Worm (Caenorhabditis elegans): ENCODE measurements around the gene sma-9.

Gene sma-9

ce11 chrX:10769232-10769738 is at the start of gene sma-9:
Gene sma-9, plus strand, starts transcription at chrX:10769282.
- TF ChIP-seq mcd-1 (GFP tag; IDR thresholded peaks at IDR 0.05) = no peak
- TF ChIP-seq F57C9.4 (tag; optimal IDR thresholded peaks at IDR 0.05) = no peak
- TF ChIP-seq nfya-2 (GFP tag; IDR thresholded peaks at IDR 0.05) = no peak
- TF ChIP-seq F39B2.1 (GFP tag; IDR thresholded peaks at IDR 0.05) = no peak
- no peak for TF ChIP-seq ztf-22 (GFP tag; optimal IDR thresholded peaks at IDR 0.05)
- no peak for TF ChIP-seq Y56A3A.18 (GFP tag; IDR thresholded peaks at IDR 0.05)
- no peak for TF ChIP-seq him-1 (tag; optimal IDR thresholded peaks at IDR 0.05)
- TF ChIP-seq unc-62 (GFP tag; optimal IDR thresholded peaks at IDR 0.05) = no peak
- TF ChIP-seq K11D2.4 (GFP tag; IDR thresholded peaks at IDR 0.05) = no peak
- TF ChIP-seq F33H1.4 (GFP tag; IDR thresholded peaks at IDR 0.05) = no peak
- TF ChIP-seq ccch-3 (GFP tag; optimal IDR thresholded peaks at IDR 0.05) = no peak
- no peak for TF ChIP-seq F55B11.4 (tag; optimal IDR thresholded peaks at IDR 0.05; ENCODE audit: borderline replicate concordance, insufficient read depth)
- TF ChIP-seq F49E8.2 (tag; optimal IDR thresholded peaks at IDR 0.05; ENCODE audit: insufficient read depth) = no peak
- no peak for TF ChIP-seq ceh-91 (GFP tag; IDR thresholded peaks at IDR 0.05)

- TF ChIP-seq atf-7 (tag; optimal IDR thresholded peaks at IDR 0.05) (no peak), ztf-18 (tag; optimal IDR thresholded peaks at IDR 0.05) (no peak), ztf-28 (GFP tag; IDR thresholded peaks at IDR 0.05) (no peak), D2030.7 (GFP tag; IDR thresholded peaks at IDR 0.05) (no peak), dpl-1 (GFP tag; optimal IDR thresholded peaks at IDR 0.05) (no peak)
Observed at ce11 chrX:10721954-10722353, 47.1 kb upstream of the sma-9 start, which contains the start of gene mbr-1. Gene mbr-1, minus strand, starts transcription at chrX:10722054.

ce11 chrX:10727696-10728095 is 41.4 kb upstream of the sma-9 start:
- TF ChIP-seq nfya-2 (GFP tag; IDR thresholded peaks at IDR 0.05) (no peak), C06A6.2 (GFP tag; conservative IDR thresholded peaks at IDR 0.05) (no peak), ekl-4 (GFP tag; IDR thresholded peaks at IDR 0.05) (no peak), him-1 (tag; optimal IDR thresholded peaks at IDR 0.05) (no peak), madf-3 (GFP tag; IDR thresholded peaks at IDR 0.05) (no peak), Y56A3A.18 (GFP tag; IDR thresholded peaks at IDR 0.05) (no peak), nhr-80 (tag; optimal IDR thresholded peaks at IDR 0.05) (no peak), Y79H2A.3 (GFP tag; conservative IDR thresholded peaks at IDR 0.05) (no peak), ceh-79 (tag; optimal IDR thresholded peaks at IDR 0.05) (no peak), zfh-2 (GFP tag; conservative IDR thresholded peaks at IDR 0.05) (no peak), hmg-20 (GFP tag; IDR thresholded peaks at IDR 0.05) (no peak), ets-4 (GFP tag; optimal IDR thresholded peaks at IDR 0.05) (no peak), madf-8 (GFP tag; conservative IDR thresholded peaks at IDR 0.05) (no peak), gei-17 (GFP tag; optimal IDR thresholded peaks at IDR 0.05) (no peak), aptf-2 (GFP tag; conservative IDR thresholded peaks at IDR 0.05) (no peak), lag-1 (GFP tag; IDR thresholded peaks at IDR 0.05) (no peak)

ce11 chrX:10731837-10732236 is 37.2 kb upstream of the sma-9 start:
- TF ChIP-seq T07F8.4 (tag; optimal IDR thresholded peaks at IDR 0.05) (peak; percentile 46), F57A8.1 (GFP tag; optimal IDR thresholded peaks at IDR 0.05) (no peak), nhr-120 (GFP tag; IDR thresholded peaks at IDR 0.05) (no peak), lin-35 (GFP tag; optimal IDR thresholded peaks at IDR 0.05) (no peak), lsy-27 (tag; optimal IDR thresholded peaks at IDR 0.05; ENCODE audit: borderline replicate concordance, insufficient read depth) (no peak), ama-1 (optimal IDR thresholded peaks at IDR 0.05) (no peak), ama-1 (GFP tag; optimal IDR thresholded peaks at IDR 0.05) (peak in 1 of 2 experiments; percentile 79), C06A6.2 (GFP tag; conservative IDR thresholded peaks at IDR 0.05) (no peak), tbp1 (GFP tag; optimal IDR thresholded peaks at IDR 0.05) (peak; percentile 90), fkh-3 (tag; optimal IDR thresholded peaks at IDR 0.05) (no peak), mel-28 (tag; optimal IDR thresholded peaks at IDR 0.05; ENCODE audit: borderline replicate concordance) (no peak), snpc-1.3 (tag; optimal IDR thresholded peaks at IDR 0.05; ENCODE audit: insufficient read depth) (peak; percentile 47), B0035.1 (tag; optimal IDR thresholded peaks at IDR 0.05) (peak; percentile 4), let-526 (GFP tag; IDR thresholded peaks at IDR 0.05) (no peak), chd-7 (tag; optimal IDR thresholded peaks at IDR 0.05) (no peak)

Measured in whole organism, young adult.